Fruit fly (Drosophila melanogaster) whole organism, embryonic: ENCODE data around the gene Mfe2.

ENCODE experiments used
- Antp ChIP-seq: fragments of 200-800 bp; sonication (Bioruptor generic); optimal IDR thresholded peaks from 3 replicates; lab custom pipeline; 2016; ENCODE audit warnings: missing biosample characterization, missing genetic modification characterization
- BtbVII ChIP-seq: fragments of 200-800 bp; sonication (Bioruptor generic); optimal IDR thresholded peaks from 3 replicates; lab custom pipeline; 2017; ENCODE audit warnings: missing biosample characterization, mild to moderate bottlenecking, missing genetic modification characterization
- CG10366 ChIP-seq: fragments of 200-800 bp; sonication (Bioruptor generic); IDR thresholded peaks from 2 replicates; pipeline ENCODE4 v1.3.6; 2022; ENCODE audit warnings: missing biosample characterization, missing genetic modification characterization
- CG11695 ChIP-seq: fragments of 200-800 bp; sonication (Bioruptor generic); IDR thresholded peaks from 3 replicates; pipeline ENCODE4 v1.3.6; 2022; ENCODE audit warnings: missing biosample characterization, missing genetic modification characterization
- CG12299 ChIP-seq: fragments of 200-800 bp; sonication (Bioruptor generic); optimal IDR thresholded peaks from 2 replicates; lab custom pipeline; 2018; ENCODE audit warnings: missing biosample characterization, mild to moderate bottlenecking, missing genetic modification characterization
- CG14860 ChIP-seq: fragments of 200-800 bp; sonication (Bioruptor generic); IDR thresholded peaks from 3 replicates; pipeline ENCODE4 v1.3.6; 2022; ENCODE audit warnings: missing biosample characterization, missing genetic modification characterization; ENCODE audit not compliant: partially characterized antibody
- CG17802 ChIP-seq: fragments of 200-800 bp; sonication (Bioruptor generic); optimal IDR thresholded peaks from 2 replicates; lab custom pipeline; 2018; ENCODE audit warnings: missing biosample characterization, mild to moderate bottlenecking, missing genetic modification characterization, moderate library complexity
- CG1792 ChIP-seq: fragments of 200-800 bp; sonication (Bioruptor generic); optimal IDR thresholded peaks from 2 replicates; lab custom pipeline; 2016; ENCODE audit warnings: missing biosample characterization, missing genetic modification characterization
- CG18764 ChIP-seq: fragments of 200-800 bp; sonication (Bioruptor generic); optimal IDR thresholded peaks from 3 replicates; lab custom pipeline; 2016; ENCODE audit warnings: missing biosample characterization, missing genetic modification characterization
- CG2120 ChIP-seq: fragments of 200-800 bp; sonication (Bioruptor generic); optimal IDR thresholded peaks from 3 replicates; lab custom pipeline; 2016; ENCODE audit warnings: missing biosample characterization, missing genetic modification characterization
- CG2889 ChIP-seq: fragments of 200-800 bp; sonication (Bioruptor generic); IDR thresholded peaks from 3 replicates; pipeline ENCODE4 v1.3.6; 2022; ENCODE audit warnings: missing biosample characterization, missing genetic modification characterization
- CG30020 ChIP-seq: fragments of 200-800 bp; optimal IDR thresholded peaks from 2 replicates; lab custom pipeline; 2019; ENCODE audit warnings: missing biosample characterization, mild to moderate bottlenecking, missing genetic modification characterization, moderate library complexity
- CG30431 ChIP-seq: fragments of 200-800 bp; sonication (Bioruptor generic); optimal IDR thresholded peaks from 2 replicates; lab custom pipeline; 2017; ENCODE audit warnings: missing biosample characterization, missing genetic modification characterization
- CG32767 ChIP-seq: fragments of 200-800 bp; sonication (Bioruptor generic); IDR thresholded peaks from 2 replicates; pipeline ENCODE4 v1.3.6; 2022; ENCODE audit warnings: missing biosample characterization, missing genetic modification characterization
- CG6813 ChIP-seq: fragments of 200-800 bp; sonication (Bioruptor generic); optimal IDR thresholded peaks from 2 replicates; lab custom pipeline; 2017; ENCODE audit warnings: missing biosample characterization, missing genetic modification characterization, mild to moderate bottlenecking, moderate library complexity, missing genetic modification reagents
- CG8290 ChIP-seq, 3 experiments: fragments of 200-800 bp; sonication (Bioruptor generic); optimal IDR thresholded peaks; 2 replicates each; lab custom pipeline; 2016 to 2019; ENCODE audit warnings: missing biosample characterization in 3 of 3, missing genetic modification characterization in 3 of 3, mild to moderate bottlenecking in 2 of 3, moderate library complexity in 1 of 3
- CkIIα-i1 ChIP-seq: fragments of 200-800 bp; sonication (Bioruptor generic); IDR thresholded peaks from 2 replicates; pipeline ENCODE4 v1.3.6; 2022; ENCODE audit warnings: missing biosample characterization, missing genetic modification characterization
- D ChIP-seq, 2 experiments: fragments of 200-800 bp in 1 of 2; fragments of >200 bp in 1 of 2; sonication (Bioruptor generic) in 1 of 2; optimal IDR thresholded peaks; 2 replicates in 1 of 2; 3 replicates in 1 of 2; lab custom pipeline; 2017; ENCODE audit warnings: mild to moderate bottlenecking in 1 of 2, missing biosample characterization in 1 of 2, missing genetic modification characterization in 1 of 2, missing genetic modification reagents in 1 of 2
- Deaf1 ChIP-seq: fragments of 200-800 bp; optimal IDR thresholded peaks from 3 replicates; lab custom pipeline; 2019; ENCODE audit warnings: missing biosample characterization, mild to moderate bottlenecking, missing genetic modification characterization, moderate library complexity
- Doc3 ChIP-seq: fragments of 200-800 bp; sonication (Bioruptor generic); IDR thresholded peaks from 3 replicates; pipeline ENCODE4 v1.3.6; 2022; ENCODE audit warnings: missing biosample characterization, missing genetic modification characterization; ENCODE audit not compliant: partially characterized antibody
- E2f1 ChIP-seq: fragments of 200-800 bp; sonication (Bioruptor generic); IDR thresholded peaks from 2 replicates; pipeline ENCODE4 v1.3.6; 2022; ENCODE audit warnings: missing biosample characterization, missing genetic modification characterization
- Elba2 ChIP-seq: fragments of 200-800 bp; sonication (Bioruptor generic); optimal IDR thresholded peaks from 3 replicates; lab custom pipeline; 2016; ENCODE audit warnings: missing biosample characterization, missing genetic modification characterization
- Fer2 ChIP-seq: fragments of 200-800 bp; sonication (Bioruptor generic); optimal IDR thresholded peaks from 2 replicates; lab custom pipeline; 2018; ENCODE audit warnings: missing biosample characterization, mild to moderate bottlenecking, missing genetic modification characterization, moderate library complexity
- HLH4C ChIP-seq: fragments of 200-800 bp; sonication (Bioruptor generic); IDR thresholded peaks from 3 replicates; pipeline ENCODE4 v1.3.6; 2022; ENCODE audit warnings: missing biosample characterization, missing genetic modification characterization; ENCODE audit not compliant: partially characterized antibody
- MBD-R2 ChIP-seq: fragments of 200-800 bp; sonication (Bioruptor generic); IDR thresholded peaks from 2 replicates; pipeline ENCODE4 v1.3.6; 2022; ENCODE audit warnings: missing biosample characterization, missing genetic modification characterization
- Med ChIP-seq: fragments of 200-800 bp; sonication (Bioruptor generic); peaks from one replicate; lab custom pipeline; 2016; ENCODE audit warnings: missing biosample characterization, missing genetic modification characterization, mild to moderate bottlenecking, inconsistent platforms, moderate library complexity
- Six4 ChIP-seq: fragments of 200-800 bp; sonication (Bioruptor generic); optimal IDR thresholded peaks from 2 replicates; lab custom pipeline; 2016; ENCODE audit warnings: missing biosample characterization, missing genetic modification characterization
- YL-1 ChIP-seq: fragments of 200-800 bp; sonication (Bioruptor generic); optimal IDR thresholded peaks from 3 replicates; lab custom pipeline; 2017; ENCODE audit warnings: missing biosample characterization, mild to moderate bottlenecking, missing genetic modification characterization
- bsh ChIP-seq, 2 experiments: fragments of 200-800 bp; sonication (Bioruptor generic); optimal IDR thresholded peaks; 2 replicates each; lab custom pipeline; 2017 to 2018; ENCODE audit warnings: mild to moderate bottlenecking in 2 of 2, missing biosample characterization in 2 of 2, missing genetic modification characterization in 2 of 2, moderate library complexity in 1 of 2
- cg ChIP-seq: fragments of 200-800 bp; sonication (Bioruptor generic); optimal IDR thresholded peaks from 3 replicates; lab custom pipeline; 2019; ENCODE audit warnings: missing biosample characterization, mild to moderate bottlenecking, missing genetic modification characterization, moderate library complexity
- chn ChIP-seq: fragments of 200-800 bp; sonication (Bioruptor generic); optimal IDR thresholded peaks from 2 replicates; lab custom pipeline; 2016; ENCODE audit warnings: missing biosample characterization, missing genetic modification characterization
- ci ChIP-seq: fragments of 200-800 bp; sonication (Bioruptor generic); IDR thresholded peaks from 3 replicates; pipeline ENCODE4 v1.3.6; 2022; ENCODE audit warnings: missing biosample characterization, missing genetic modification characterization
- dmrt11E ChIP-seq: fragments of 200-800 bp; sonication (Bioruptor generic); optimal IDR thresholded peaks from 3 replicates; lab custom pipeline; 2018; ENCODE audit warnings: missing biosample characterization, mild to moderate bottlenecking, missing genetic modification characterization, moderate library complexity
- dysf ChIP-seq: fragments of 200-800 bp; sonication (Bioruptor generic); IDR thresholded peaks from 3 replicates; pipeline ENCODE4 v1.3.6; 2022; ENCODE audit warnings: missing biosample characterization, missing genetic modification characterization
- grau ChIP-seq: fragments of 200-800 bp; optimal IDR thresholded peaks from 3 replicates; lab custom pipeline; 2019; ENCODE audit warnings: missing biosample characterization, mild to moderate bottlenecking, missing genetic modification characterization, moderate library complexity
- jigr1 ChIP-seq: fragments of 200-800 bp; sonication (Bioruptor generic); IDR thresholded peaks from 3 replicates; pipeline ENCODE4 v1.3.6; 2022; ENCODE audit warnings: missing biosample characterization, missing genetic modification characterization
- maf-S ChIP-seq: fragments of 200-800 bp; sonication (Bioruptor generic); optimal IDR thresholded peaks from 2 replicates; lab custom pipeline; 2016; ENCODE audit warnings: missing biosample characterization, missing genetic modification characterization
- mam ChIP-seq: fragments of 200-800 bp; sonication (Bioruptor generic); optimal IDR thresholded peaks from 3 replicates; lab custom pipeline; 2016; ENCODE audit warnings: missing biosample characterization, missing genetic modification characterization
- nerfin-2 ChIP-seq: fragments of 200-800 bp; sonication (Bioruptor generic); IDR thresholded peaks from 2 replicates; pipeline ENCODE4 v1.3.6; 2022; ENCODE audit warnings: missing biosample characterization, missing genetic modification characterization; ENCODE audit not compliant: partially characterized antibody
- pfk ChIP-seq: fragments of 200-800 bp; sonication (Bioruptor generic); optimal IDR thresholded peaks from 2 replicates; lab custom pipeline; 2018; ENCODE audit warnings: missing biosample characterization, mild to moderate bottlenecking, missing genetic modification characterization, moderate library complexity
- pho ChIP-seq: fragments of 200-800 bp; sonication (Bioruptor generic); optimal IDR thresholded peaks from 2 replicates; lab custom pipeline; 2016; ENCODE audit warnings: missing biosample characterization, missing genetic modification characterization
- phol ChIP-seq: fragments of 200-800 bp; sonication (Bioruptor generic); optimal IDR thresholded peaks from 3 replicates; lab custom pipeline; 2018; ENCODE audit warnings: missing biosample characterization, mild to moderate bottlenecking, missing genetic modification characterization, moderate library complexity
- psq ChIP-seq: fragments of 200-800 bp; sonication (Bioruptor generic); optimal IDR thresholded peaks from 2 replicates; lab custom pipeline; 2017; ENCODE audit warnings: missing biosample characterization, missing genetic modification characterization
- repo ChIP-seq: fragments of 200-800 bp; sonication (Bioruptor generic); optimal IDR thresholded peaks from 2 replicates; lab custom pipeline; 2016; ENCODE audit warnings: missing biosample characterization, missing genetic modification characterization
- sens ChIP-seq: fragments of 200-800 bp; sonication (Bioruptor generic); peaks from one replicate; lab custom pipeline; 2016; ENCODE audit warnings: missing biosample characterization, missing genetic modification characterization
- twi ChIP-seq: fragments of 200-800 bp; optimal IDR thresholded peaks from 2 replicates; lab custom pipeline; 2019; ENCODE audit warnings: missing biosample characterization, mild to moderate bottlenecking, missing genetic modification characterization, moderate library complexity
- zf30C ChIP-seq: fragments of 200-800 bp; sonication (Bioruptor generic); optimal IDR thresholded peaks from 3 replicates; lab custom pipeline; 2018; ENCODE audit warnings: missing biosample characterization, mild to moderate bottlenecking, missing genetic modification characterization
- zfh1 ChIP-seq: fragments of 200-800 bp; sonication (Bioruptor generic); IDR thresholded peaks from 3 replicates; pipeline ENCODE4 v1.3.6; 2022; ENCODE audit warnings: missing biosample characterization, missing genetic modification characterization

Gene Mfe2

dm6 chrX:16296423-16297292, 25.9 kb downstream of the Mfe2 start, which contains the start of gene CG3632 (continued):
- TF ChIP-seq twi (tag; lab: Kevin White, UChicago) (no peak), CG2889 (GFP tag; lab: Robert Waterston, UW) (no peak), Elba2 (peak; percentile 89), grau (tag; lab: Kevin White, UChicago) (peak; percentile 20), Doc3 (GFP tag; lab: Robert Waterston, UW) (peak; percentile 66), E2f1 (GFP tag; lab: Robert Waterston, UW) (0 out of 2 replicates have a peak, but pooled peaks have one; percentile 12), Six4 (GFP tag; lab: Kevin White, UChicago) (no peak), pfk (GFP tag; lab: Kevin White, UChicago) (peak; percentile 88), sens (GFP tag; lab: Kevin White, UChicago) (peak; percentile 90), CG30020 (tag; lab: Kevin White, UChicago) (peak; percentile 90), bsh (GFP tag; optimal IDR thresholded peaks at IDR 0.05; lab: Kevin White, UChicago) (no peak), jigr1 (no peak), pho (GFP tag; lab: Kevin White, UChicago) (peak; percentile 32), CG17802 (tag; lab: Kevin White, UChicago) (no peak), CG12299 (tag; lab: Kevin White, UChicago) (no peak), nerfin-2 (GFP tag; lab: Robert Waterston, UW) (peak; percentile 84), zf30C (no peak), CG1792 (peak; percentile 10), phol (tag; lab: Kevin White, UChicago) (peak; percentile 23), dmrt11E (no peak), Antp (GFP tag; lab: Kevin White, UChicago) (peak; percentile 71), CG30431 (GFP tag; lab: Kevin White, UChicago) (no peak), HLH4C (GFP tag; lab: Robert Waterston, UW) (peak; percentile 88), CG32767 (peak; percentile 32; the same call in 1 of the 2 replicates), repo (GFP tag; lab: Kevin White, UChicago) (peak; percentile 55), ci (no peak; the same call in 2 of the 3 replicates), CG6813 (no peak), Deaf1 (tag; lab: Kevin White, UChicago) (no peak), Med (peak; percentile 95), CG14860 (peak; percentile 82), CG8290 (GFP tag; optimal IDR thresholded peaks at IDR 0.05; lab: Kevin White, UChicago) (peak; percentile 17), CG8290 (tag; optimal IDR thresholded peaks at IDR 0.05; lab: Kevin White, UChicago) (peak in 1 of 2 experiments; percentile 81), CG18764 (GFP tag; lab: Kevin White, UChicago) (peak; percentile 6), dysf (GFP tag; lab: Robert Waterston, UW) (no peak), mam (GFP tag; lab: Kevin White, UChicago) (peak; percentile 62), Fer2 (tag; lab: Kevin White, UChicago) (no peak), psq (GFP tag; lab: Kevin White, UChicago) (no peak), CG10366 (GFP tag; lab: Robert Waterston, UW) (0 out of 2 replicates have a peak, but pooled peaks have one; percentile 20), chn (GFP tag; lab: Kevin White, UChicago) (peak; percentile 60), MBD-R2 (GFP tag; lab: Robert Waterston, UW) (peak; percentile 83), CG2120 (GFP tag; lab: Kevin White, UChicago) (peak; percentile 73), CG11695 (GFP tag; lab: Robert Waterston, UW) (no peak), YL-1 (peak; percentile 85), CkIIα-i1 (GFP tag; lab: Robert Waterston, UW) (no peak), maf-S (peak; percentile 40), cg (GFP tag; lab: Kevin White, UChicago) (peak; percentile 85), BtbVII (no peak), D (optimal IDR thresholded peaks at IDR 0.05; lab: Kevin White, UChicago) (no peak), D (GFP tag; optimal IDR thresholded peaks at IDR 0.05; lab: Kevin White, UChicago) (no peak), zfh1 (0 out of 3 replicates have a peak, but pooled peaks have one; percentile 19)
